Fruit fly (Drosophila melanogaster) whole organism, embryonic: ENCODE data around the gene dao.

Experiments
- Ada2b ChIP-seq: fragments of 200-800 bp; sonication (Bioruptor generic); IDR thresholded peaks from 2 replicates; pipeline ENCODE4 v1.3.6; 2022; ENCODE audit warnings: missing biosample characterization, missing genetic modification characterization
- Asciz ChIP-seq: fragments of 200-800 bp; sonication (Bioruptor generic); optimal IDR thresholded peaks from 2 replicates; lab custom pipeline; 2017; ENCODE audit warnings: missing biosample characterization, mild to moderate bottlenecking, missing genetic modification characterization, missing genetic modification reagents
- B-H1 ChIP-seq: fragments of 200-800 bp; sonication (Bioruptor generic); IDR thresholded peaks from 3 replicates; pipeline ENCODE4 v1.3.6; 2022; ENCODE audit warnings: missing biosample characterization, missing genetic modification characterization
- CG10431 ChIP-seq: fragments of 200-800 bp; sonication (Bioruptor generic); optimal IDR thresholded peaks from 3 replicates; lab custom pipeline; 2018; ENCODE audit warnings: missing biosample characterization, mild to moderate bottlenecking, missing genetic modification characterization
- CG11560 ChIP-seq: fragments of 200-800 bp; sonication (Bioruptor generic); IDR thresholded peaks from 3 replicates; pipeline ENCODE4 v1.3.6; 2022; ENCODE audit warnings: missing biosample characterization, missing genetic modification characterization
- CG12236 ChIP-seq: fragments of 200-800 bp; sonication (Bioruptor generic); optimal IDR thresholded peaks from 2 replicates; lab custom pipeline; 2016; ENCODE audit warnings: missing biosample characterization, missing genetic modification characterization
- CG13775 ChIP-seq: fragments of 200-800 bp; sonication (Bioruptor generic); optimal IDR thresholded peaks from 3 replicates; lab custom pipeline; 2017; ENCODE audit warnings: missing biosample characterization, mild to moderate bottlenecking, missing genetic modification characterization
- CG14667 ChIP-seq: fragments of 200-800 bp; sonication (Bioruptor generic); IDR thresholded peaks from 2 replicates; pipeline ENCODE4 v1.3.6; 2022; ENCODE audit warnings: missing biosample characterization, missing genetic modification characterization
- CG14710 ChIP-seq: fragments of 200-800 bp; sonication (Bioruptor generic); optimal IDR thresholded peaks from 3 replicates; lab custom pipeline; 2019; ENCODE audit warnings: missing biosample characterization, mild to moderate bottlenecking, missing genetic modification characterization, moderate library complexity
- CG15696 ChIP-seq: fragments of 200-800 bp; sonication (Bioruptor generic); optimal IDR thresholded peaks from 2 replicates; lab custom pipeline; 2019; ENCODE audit warnings: missing biosample characterization, mild to moderate bottlenecking, missing genetic modification characterization, moderate library complexity
- CG1603 ChIP-seq: fragments of 200-800 bp; sonication (Bioruptor generic); optimal IDR thresholded peaks from 2 replicates; lab custom pipeline; 2019; ENCODE audit warnings: missing biosample characterization, mild to moderate bottlenecking, missing genetic modification characterization, moderate library complexity
- CG16779 ChIP-seq: fragments of 200-800 bp; sonication (Bioruptor generic); IDR thresholded peaks from 2 replicates; pipeline ENCODE4 v1.3.6; 2022; ENCODE audit warnings: missing biosample characterization, missing genetic modification characterization
- CG17568 ChIP-seq: fragments of 200-800 bp; sonication (Bioruptor generic); optimal IDR thresholded peaks from 2 replicates; lab custom pipeline; 2018; ENCODE audit warnings: missing biosample characterization, mild to moderate bottlenecking, missing genetic modification characterization, moderate library complexity
- CG17612 ChIP-seq: fragments of 200-800 bp; sonication (Bioruptor generic); IDR thresholded peaks from 2 replicates; pipeline ENCODE4 v1.3.6; 2022; ENCODE audit warnings: missing biosample characterization, missing genetic modification characterization
- CG17802 ChIP-seq: fragments of 200-800 bp; sonication (Bioruptor generic); optimal IDR thresholded peaks from 2 replicates; lab custom pipeline; 2018; ENCODE audit warnings: missing biosample characterization, mild to moderate bottlenecking, missing genetic modification characterization, moderate library complexity
- CG33557 ChIP-seq: fragments of 200-800 bp; sonication (Bioruptor generic); optimal IDR thresholded peaks from 2 replicates; lab custom pipeline; 2019; ENCODE audit warnings: missing biosample characterization, mild to moderate bottlenecking, missing genetic modification characterization, moderate library complexity
- CG4328 ChIP-seq: fragments of 200-800 bp; sonication (Bioruptor generic); optimal IDR thresholded peaks from 3 replicates; lab custom pipeline; 2017; ENCODE audit warnings: missing biosample characterization, missing genetic modification reagents, missing genetic modification characterization
- CG6254 ChIP-seq: fragments of 200-800 bp; sonication (Bioruptor generic); optimal IDR thresholded peaks from 3 replicates; lab custom pipeline; 2017; ENCODE audit warnings: mild to moderate bottlenecking, missing biosample characterization, missing genetic modification reagents, missing genetic modification characterization
- CG6272 ChIP-seq: fragments of 200-800 bp; sonication (Bioruptor generic); IDR thresholded peaks from 2 replicates; pipeline ENCODE4 v1.3.6; 2022; ENCODE audit warnings: missing biosample characterization, missing genetic modification characterization
- Dad ChIP-seq: fragments of 200-800 bp; sonication (Bioruptor generic); optimal IDR thresholded peaks from 3 replicates; lab custom pipeline; 2016; ENCODE audit warnings: missing biosample characterization, missing genetic modification characterization
- Dref ChIP-seq: fragments of 200-800 bp; sonication (Bioruptor generic); IDR thresholded peaks from 2 replicates; pipeline ENCODE4 v1.3.6; 2022; ENCODE audit warnings: missing biosample characterization, missing genetic modification characterization
- Gsc ChIP-seq: fragments of 200-800 bp; sonication (Bioruptor generic); IDR thresholded peaks from 2 replicates; pipeline ENCODE4 v1.3.6; 2022; ENCODE audit warnings: missing biosample characterization, missing genetic modification characterization
- Hsf ChIP-seq: fragments of 200-800 bp; sonication (Bioruptor generic); optimal IDR thresholded peaks from 3 replicates; lab custom pipeline; 2016; ENCODE audit warnings: missing biosample characterization, missing genetic modification characterization
- MESR4 ChIP-seq: fragments of 200-800 bp; sonication (Bioruptor generic); optimal IDR thresholded peaks from 2 replicates; lab custom pipeline; 2018; ENCODE audit warnings: missing biosample characterization, mild to moderate bottlenecking, missing genetic modification characterization, moderate library complexity
- NFAT ChIP-seq: fragments of 200-800 bp; sonication (Bioruptor generic); IDR thresholded peaks from 2 replicates; pipeline ENCODE4 v1.3.6; 2022; ENCODE audit warnings: missing biosample characterization, missing genetic modification characterization
- Neu2 ChIP-seq: fragments of 200-800 bp; sonication (Bioruptor generic); optimal IDR thresholded peaks from 3 replicates; lab custom pipeline; 2016; ENCODE audit warnings: missing biosample characterization, missing genetic modification characterization, borderline replicate concordance
- Oli ChIP-seq: fragments of 200-800 bp; sonication (Bioruptor generic); optimal IDR thresholded peaks from 2 replicates; lab custom pipeline; 2018; ENCODE audit warnings: missing biosample characterization, mild to moderate bottlenecking, missing genetic modification characterization, moderate library complexity
- Opbp ChIP-seq: fragments of 200-800 bp; sonication (Bioruptor generic); IDR thresholded peaks from 3 replicates; pipeline ENCODE4 v1.3.6; 2022; ENCODE audit warnings: missing biosample characterization, missing genetic modification characterization; ENCODE audit not compliant: partially characterized antibody
- TFAM ChIP-seq: fragments of 200-800 bp; sonication (Bioruptor generic); optimal IDR thresholded peaks from 2 replicates; lab custom pipeline; 2017; ENCODE audit warnings: missing biosample characterization, missing genetic modification characterization, inconsistent platforms
- ara ChIP-seq: fragments of 200-800 bp; sonication (Bioruptor generic); IDR thresholded peaks from 2 replicates; pipeline ENCODE4 v1.3.6; 2022; ENCODE audit warnings: missing biosample characterization, missing genetic modification characterization
- ase ChIP-seq: fragments of 200-800 bp; sonication (Bioruptor generic); IDR thresholded peaks from 3 replicates; pipeline ENCODE4 v1.3.6; 2022; ENCODE audit warnings: missing biosample characterization, missing genetic modification characterization
- btn ChIP-seq: fragments of 200-800 bp; sonication (Bioruptor generic); optimal IDR thresholded peaks from 2 replicates; lab custom pipeline; 2016; ENCODE audit warnings: missing biosample characterization, missing genetic modification characterization
- cato ChIP-seq: fragments of 200-800 bp; sonication (Bioruptor generic); optimal IDR thresholded peaks from 2 replicates; lab custom pipeline; 2016; ENCODE audit warnings: missing biosample characterization, missing genetic modification characterization, borderline replicate concordance
- crc ChIP-seq: fragments of 200-800 bp; sonication (Bioruptor generic); optimal IDR thresholded peaks from 2 replicates; lab custom pipeline; 2016; ENCODE audit warnings: missing biosample characterization, missing genetic modification characterization
- crol ChIP-seq: fragments of 200-800 bp; sonication (Bioruptor generic); IDR thresholded peaks from 2 replicates; pipeline ENCODE4 v1.3.6; 2022; ENCODE audit warnings: missing biosample characterization, missing genetic modification characterization
- dimm ChIP-seq: fragments of 200-800 bp; sonication (Bioruptor generic); IDR thresholded peaks from 2 replicates; pipeline ENCODE4 v1.3.6; 2022; ENCODE audit warnings: missing biosample characterization, missing genetic modification characterization
- gem ChIP-seq: fragments of 200-800 bp; sonication (Bioruptor generic); optimal IDR thresholded peaks from 2 replicates; lab custom pipeline; 2019; ENCODE audit warnings: missing biosample characterization, mild to moderate bottlenecking, missing genetic modification characterization, moderate library complexity
- gsb ChIP-seq: fragments of 200-800 bp; sonication (Bioruptor generic); IDR thresholded peaks from 2 replicates; pipeline ENCODE4 v1.3.6; 2022; ENCODE audit warnings: missing biosample characterization, missing genetic modification characterization
- kni ChIP-seq: fragments of 200-800 bp; sonication (Bioruptor generic); optimal IDR thresholded peaks from 3 replicates; lab custom pipeline; 2017; ENCODE audit warnings: mild to moderate bottlenecking, missing biosample characterization, missing genetic modification reagents, missing genetic modification characterization
- knrl ChIP-seq: fragments of 200-800 bp; sonication (Bioruptor generic); IDR thresholded peaks from 3 replicates; pipeline ENCODE4 v1.3.6; 2022; ENCODE audit warnings: missing biosample characterization, missing genetic modification characterization; ENCODE audit not compliant: partially characterized antibody
- nom ChIP-seq: fragments of 200-800 bp; sonication (Bioruptor generic); optimal IDR thresholded peaks from 2 replicates; lab custom pipeline; 2017; ENCODE audit warnings: missing biosample characterization, missing genetic modification characterization, mild to moderate bottlenecking, moderate library complexity, missing genetic modification reagents
- pros ChIP-seq: fragments of 200-800 bp; sonication (Bioruptor generic); optimal IDR thresholded peaks from 3 replicates; lab custom pipeline; 2019; ENCODE audit warnings: missing biosample characterization, mild to moderate bottlenecking, missing genetic modification characterization, moderate library complexity
- ro ChIP-seq: fragments of 200-800 bp; sonication (Bioruptor generic); IDR thresholded peaks from 2 replicates; pipeline ENCODE4 v1.3.6; 2022; ENCODE audit warnings: missing biosample characterization, missing genetic modification characterization
- sisA ChIP-seq: fragments of 200-800 bp; sonication (Bioruptor generic); IDR thresholded peaks from 2 replicates; pipeline ENCODE4 v1.3.6; 2022; ENCODE audit warnings: missing biosample characterization, missing genetic modification characterization
- slbo ChIP-seq: fragments of 200-800 bp; sonication (Bioruptor generic); IDR thresholded peaks from 2 replicates; pipeline ENCODE4 v1.3.6; 2022; ENCODE audit warnings: missing biosample characterization, missing genetic modification characterization
- trem ChIP-seq: fragments of 200-800 bp; optimal IDR thresholded peaks from 3 replicates; lab custom pipeline; 2019; ENCODE audit warnings: missing biosample characterization, mild to moderate bottlenecking, missing genetic modification characterization, moderate library complexity
- tx ChIP-seq: fragments of 200-800 bp; sonication (Bioruptor generic); optimal IDR thresholded peaks from 2 replicates; lab custom pipeline; 2016; ENCODE audit warnings: missing biosample characterization, missing genetic modification characterization
- unpg ChIP-seq: fragments of 200-800 bp; sonication (Bioruptor generic); optimal IDR thresholded peaks from 3 replicates; lab custom pipeline; 2018; ENCODE audit warnings: missing biosample characterization, mild to moderate bottlenecking, missing genetic modification characterization, moderate library complexity
- zen2 ChIP-seq: fragments of 200-800 bp; sonication (Bioruptor generic); IDR thresholded peaks from 3 replicates; pipeline ENCODE4 v1.3.6; 2022; ENCODE audit warnings: missing biosample characterization, missing genetic modification characterization; ENCODE audit not compliant: partially characterized antibody

dao gene

dm6 chr2L:15271757-15272589 lies 23.3 kb downstream of the dao start, which contains the start of gene Cul3 (continued):
- peak; percentile 37 for TF ChIP-seq CG6272
- TF ChIP-seq CG11560 (tag; lab: Robert Waterston, UW): no peak
- TF ChIP-seq crol (GFP tag; lab: Robert Waterston, UW): no peak
- peak; percentile 83 for TF ChIP-seq knrl (GFP tag; lab: Robert Waterston, UW)
- no peak for TF ChIP-seq Oli (tag; lab: Kevin White, UChicago)
- TF ChIP-seq crc (GFP tag; lab: Kevin White, UChicago): no peak
- TF ChIP-seq slbo (GFP tag; lab: Robert Waterston, UW): peak; percentile 56
- peak; percentile 11 for TF ChIP-seq CG15696 (tag; lab: Kevin White, UChicago)
- no peak for TF ChIP-seq Asciz (GFP tag; lab: Kevin White, UChicago)
- TF ChIP-seq CG33557 (GFP tag; lab: Kevin White, UChicago): no peak
- TF ChIP-seq CG12236 (GFP tag; lab: Kevin White, UChicago): no peak
- TF ChIP-seq CG17612 (GFP tag; lab: Robert Waterston, UW): no peak
- no peak for TF ChIP-seq ase (GFP tag; lab: Robert Waterston, UW)
- TF ChIP-seq sisA: no peak
- TF ChIP-seq dimm (GFP tag; lab: Robert Waterston, UW): no peak
- TF ChIP-seq gsb (GFP tag; lab: Robert Waterston, UW): no peak
- no peak for TF ChIP-seq ara (GFP tag; lab: Robert Waterston, UW)
- TF ChIP-seq Ada2b (GFP tag; lab: Robert Waterston, UW): 0 out of 2 replicates have a peak, but pooled peaks have one; percentile 19
- no peak for TF ChIP-seq CG10431 (GFP tag; lab: Kevin White, UChicago)
- TF ChIP-seq cato (GFP tag; lab: Kevin White, UChicago): no peak
- no peak for TF ChIP-seq B-H1
- no peak for TF ChIP-seq kni
- TF ChIP-seq CG17802 (tag; lab: Kevin White, UChicago): no peak
- TF ChIP-seq Neu2: no peak
- no peak for TF ChIP-seq TFAM (GFP tag; lab: Kevin White, UChicago)
- TF ChIP-seq unpg: no peak
- no peak for TF ChIP-seq tx (GFP tag; lab: Kevin White, UChicago)
- TF ChIP-seq CG17568: no peak
- no peak for TF ChIP-seq CG4328 (GFP tag; lab: Kevin White, UChicago)
- TF ChIP-seq CG13775 (GFP tag; lab: Kevin White, UChicago): peak; percentile 62
- peak; percentile 50 for TF ChIP-seq gem (tag; lab: Kevin White, UChicago)
- TF ChIP-seq nom: no peak
- peak; percentile 90 for TF ChIP-seq MESR4 (GFP tag; lab: Kevin White, UChicago)
- no peak for TF ChIP-seq ro (GFP tag; lab: Robert Waterston, UW)
- no peak for TF ChIP-seq Gsc (GFP tag; lab: Robert Waterston, UW)
- TF ChIP-seq NFAT (GFP tag; lab: Robert Waterston, UW): no peak
- no peak for TF ChIP-seq CG6254
- no peak for TF ChIP-seq CG16779
- TF ChIP-seq zen2: peak; percentile 58; the same call in 2 of the 3 replicates
- TF ChIP-seq CG14710: peak; percentile 28
- TF ChIP-seq Dref (GFP tag; lab: Robert Waterston, UW): peak; percentile 70
- TF ChIP-seq pros: no peak
- no peak for TF ChIP-seq trem (tag; lab: Kevin White, UChicago)
- TF ChIP-seq CG14667 (GFP tag; lab: Robert Waterston, UW): no peak
- TF ChIP-seq btn (GFP tag; lab: Kevin White, UChicago): no peak
- peak; percentile 25 for TF ChIP-seq CG1603 (tag; lab: Kevin White, UChicago)
- peak; percentile 85 for TF ChIP-seq Opbp (GFP tag; lab: Robert Waterston, UW)
- TF ChIP-seq Hsf (GFP tag; lab: Kevin White, UChicago): no peak
- no peak for TF ChIP-seq Dad
